Fruit fly (Drosophila melanogaster) whole organism, embryonic: ENCODE data around the gene Sgs1.

Source experiments
- Bteb2 ChIP-seq: fragments of 200-800 bp; sonication (Bioruptor generic); optimal IDR thresholded peaks from 2 replicates; lab custom pipeline; 2016; ENCODE audit warnings: missing biosample characterization, missing genetic modification characterization
- C15 ChIP-seq: fragments of 200-800 bp; sonication (Bioruptor generic); IDR thresholded peaks from 3 replicates; pipeline ENCODE4 v1.3.6; 2022; ENCODE audit warnings: missing biosample characterization, missing genetic modification characterization
- CG10366 ChIP-seq: fragments of 200-800 bp; sonication (Bioruptor generic); IDR thresholded peaks from 2 replicates; pipeline ENCODE4 v1.3.6; 2022; ENCODE audit warnings: missing biosample characterization, missing genetic modification characterization
- CG10543 ChIP-seq: fragments of 200-800 bp; sonication (Bioruptor generic); optimal IDR thresholded peaks from 3 replicates; lab custom pipeline; 2017; ENCODE audit warnings: missing biosample characterization, mild to moderate bottlenecking, missing genetic modification characterization, moderate library complexity
- CG10565 ChIP-seq: fragments of 200-800 bp; sonication (Bioruptor generic); optimal IDR thresholded peaks from 3 replicates; lab custom pipeline; 2016; ENCODE audit warnings: missing biosample characterization, mild to moderate bottlenecking, missing genetic modification characterization
- CG11504 ChIP-seq: fragments of 200-800 bp; sonication (Bioruptor generic); optimal IDR thresholded peaks from 3 replicates; lab custom pipeline; 2019; ENCODE audit warnings: missing biosample characterization, mild to moderate bottlenecking, missing genetic modification characterization, moderate library complexity
- CG11695 ChIP-seq: fragments of 200-800 bp; sonication (Bioruptor generic); IDR thresholded peaks from 3 replicates; pipeline ENCODE4 v1.3.6; 2022; ENCODE audit warnings: missing biosample characterization, missing genetic modification characterization
- CG11696 ChIP-seq: fragments of 200-800 bp; sonication (Bioruptor generic); IDR thresholded peaks from 2 replicates; pipeline ENCODE4 v1.3.6; 2022; ENCODE audit warnings: missing biosample characterization, missing genetic modification characterization
- CG12391 ChIP-seq: fragments of 200-800 bp; sonication (Bioruptor generic); optimal IDR thresholded peaks from 3 replicates; lab custom pipeline; 2018; ENCODE audit warnings: missing biosample characterization, mild to moderate bottlenecking, missing genetic modification characterization, moderate library complexity
- CG13123 ChIP-seq: fragments of 200-800 bp; sonication (Bioruptor generic); optimal IDR thresholded peaks from 2 replicates; lab custom pipeline; 2016; ENCODE audit warnings: missing biosample characterization, missing genetic modification characterization
- CG13775 ChIP-seq: fragments of 200-800 bp; sonication (Bioruptor generic); optimal IDR thresholded peaks from 3 replicates; lab custom pipeline; 2017; ENCODE audit warnings: missing biosample characterization, mild to moderate bottlenecking, missing genetic modification characterization
- CG13894 ChIP-seq: fragments of 200-800 bp; sonication (Bioruptor generic); optimal IDR thresholded peaks from 3 replicates; lab custom pipeline; 2018; ENCODE audit warnings: missing biosample characterization, mild to moderate bottlenecking, missing genetic modification characterization, moderate library complexity
- CG15011 ChIP-seq: fragments of 200-800 bp; sonication (Bioruptor generic); optimal IDR thresholded peaks from 3 replicates; lab custom pipeline; 2018; ENCODE audit warnings: missing biosample characterization, mild to moderate bottlenecking, missing genetic modification characterization
- CG15479 ChIP-seq: fragments of 200-800 bp; sonication (Bioruptor generic); optimal IDR thresholded peaks from 3 replicates; lab custom pipeline; 2019; ENCODE audit warnings: missing biosample characterization, mild to moderate bottlenecking, missing genetic modification characterization, moderate library complexity
- CG1602 ChIP-seq: fragments of 200-800 bp; sonication (Bioruptor generic); optimal IDR thresholded peaks from 3 replicates; lab custom pipeline; 2016; ENCODE audit warnings: missing biosample characterization, missing genetic modification characterization
- CG17328 ChIP-seq: fragments of 200-800 bp; sonication (Bioruptor generic); IDR thresholded peaks from 2 replicates; pipeline ENCODE4 v1.3.6; 2022; ENCODE audit warnings: missing biosample characterization, missing genetic modification characterization
- CG2120 ChIP-seq: fragments of 200-800 bp; sonication (Bioruptor generic); optimal IDR thresholded peaks from 3 replicates; lab custom pipeline; 2016; ENCODE audit warnings: missing biosample characterization, missing genetic modification characterization
- CG31224 ChIP-seq: fragments of 200-800 bp; sonication (Bioruptor generic); IDR thresholded peaks from 2 replicates; pipeline ENCODE4 v1.3.6; 2022; ENCODE audit warnings: missing biosample characterization, missing genetic modification characterization
- CG31441 ChIP-seq: fragments of 200-800 bp; sonication (Bioruptor generic); IDR thresholded peaks from 2 replicates; pipeline ENCODE4 v1.3.6; 2022; ENCODE audit warnings: missing biosample characterization, missing genetic modification characterization
- CG3838 ChIP-seq: fragments of 200-800 bp; sonication (Bioruptor generic); optimal IDR thresholded peaks from 3 replicates; lab custom pipeline; 2016; ENCODE audit warnings: missing biosample characterization, missing genetic modification characterization
- CG6654 ChIP-seq: fragments of 200-800 bp; sonication (Bioruptor generic); optimal IDR thresholded peaks from 2 replicates; lab custom pipeline; 2017; ENCODE audit warnings: missing biosample characterization, mild to moderate bottlenecking, missing genetic modification characterization
- CG9215 ChIP-seq: fragments of 200-800 bp; sonication (Bioruptor generic); IDR thresholded peaks from 2 replicates; pipeline ENCODE4 v1.3.6; 2022; ENCODE audit warnings: missing biosample characterization, missing genetic modification characterization
- CTCF ChIP-seq: fragments of 200-800 bp; sonication (Bioruptor generic); optimal IDR thresholded peaks from 2 replicates; lab custom pipeline; 2017; ENCODE audit warnings: missing biosample characterization, mild to moderate bottlenecking, missing genetic modification characterization, moderate library complexity
- Dfd ChIP-seq, 2 experiments: fragments of >200 bp; optimal IDR thresholded peaks; 2 replicates each; lab custom pipeline; 2017; ENCODE audit warnings: missing biosample characterization in 2 of 2, missing genetic modification characterization in 2 of 2
- E2f1 ChIP-seq: fragments of 200-800 bp; sonication (Bioruptor generic); IDR thresholded peaks from 2 replicates; pipeline ENCODE4 v1.3.6; 2022; ENCODE audit warnings: missing biosample characterization, missing genetic modification characterization
- Hey ChIP-seq: fragments of 200-800 bp; sonication (Bioruptor generic); optimal IDR thresholded peaks from 3 replicates; lab custom pipeline; 2018; ENCODE audit warnings: missing biosample characterization, mild to moderate bottlenecking, missing genetic modification characterization
- Hsf ChIP-seq: fragments of 200-800 bp; sonication (Bioruptor generic); optimal IDR thresholded peaks from 3 replicates; lab custom pipeline; 2016; ENCODE audit warnings: missing biosample characterization, missing genetic modification characterization
- Max ChIP-seq: fragments of 200-800 bp; sonication (Bioruptor generic); optimal IDR thresholded peaks from 2 replicates; lab custom pipeline; 2016; ENCODE audit warnings: missing biosample characterization, mild to moderate bottlenecking, missing genetic modification characterization
- Mes4 ChIP-seq: fragments of 200-800 bp; sonication (Bioruptor generic); optimal IDR thresholded peaks from 2 replicates; lab custom pipeline; 2016; ENCODE audit warnings: missing biosample characterization, missing genetic modification characterization
- Myb ChIP-seq: fragments of 200-800 bp; sonication (Bioruptor generic); optimal IDR thresholded peaks from 2 replicates; lab custom pipeline; 2016; ENCODE audit warnings: missing biosample characterization, missing genetic modification characterization
- Rx ChIP-seq: fragments of 200-800 bp; sonication (Bioruptor generic); IDR thresholded peaks from 2 replicates; pipeline ENCODE4 v1.3.6; 2022; ENCODE audit warnings: missing biosample characterization, missing genetic modification characterization
- Usf ChIP-seq: fragments of 200-800 bp; sonication (Bioruptor generic); optimal IDR thresholded peaks from 2 replicates; lab custom pipeline; 2017; ENCODE audit warnings: missing genotype, missing biosample characterization, missing genetic modification characterization
- bowl ChIP-seq: fragments of 200-800 bp; sonication (Bioruptor generic); IDR thresholded peaks from 2 replicates; pipeline ENCODE4 v1.3.6; 2022; ENCODE audit warnings: missing biosample characterization, missing genetic modification characterization
- btn ChIP-seq: fragments of 200-800 bp; sonication (Bioruptor generic); optimal IDR thresholded peaks from 2 replicates; lab custom pipeline; 2016; ENCODE audit warnings: missing biosample characterization, missing genetic modification characterization
- caup ChIP-seq: fragments of 200-800 bp; sonication (Bioruptor generic); optimal IDR thresholded peaks from 3 replicates; lab custom pipeline; 2017; ENCODE audit warnings: missing biosample characterization, mild to moderate bottlenecking, missing genetic modification characterization, moderate library complexity; ENCODE audit not compliant: severe bottlenecking
- crp ChIP-seq, 2 experiments: fragments of 200-800 bp; sonication (Bioruptor generic); optimal IDR thresholded peaks; 2 replicates in 1 of 2; 3 replicates in 1 of 2; lab custom pipeline; 2017; ENCODE audit warnings: missing biosample characterization in 2 of 2, missing genetic modification characterization in 2 of 2, mild to moderate bottlenecking in 1 of 2, moderate library complexity in 1 of 2
- dmrt99B ChIP-seq: fragments of 200-800 bp; sonication (Bioruptor generic); optimal IDR thresholded peaks from 2 replicates; lab custom pipeline; 2018; ENCODE audit warnings: missing biosample characterization, mild to moderate bottlenecking, missing genetic modification characterization, moderate library complexity
- fru ChIP-seq: fragments of >200 bp; optimal IDR thresholded peaks from 2 replicates; lab custom pipeline; 2017
- gce ChIP-seq: fragments of 200-800 bp; sonication (Bioruptor generic); IDR thresholded peaks from 3 replicates; pipeline ENCODE4 v1.3.6; 2022; ENCODE audit warnings: missing biosample characterization, missing genetic modification characterization
- ham ChIP-seq: fragments of 200-800 bp; sonication (Bioruptor generic); IDR thresholded peaks from 2 replicates; pipeline ENCODE4 v1.3.6; 2022; ENCODE audit warnings: missing biosample characterization, missing genetic modification characterization
- hbn ChIP-seq: fragments of 200-800 bp; sonication (Bioruptor generic); IDR thresholded peaks from 2 replicates; pipeline ENCODE4 v1.3.6; 2022; ENCODE audit warnings: missing biosample characterization, missing genetic modification characterization; ENCODE audit not compliant: partially characterized antibody
- hkb ChIP-seq, 2 experiments: fragments of 200-800 bp in 1 of 2; fragments of >200 bp in 1 of 2; sonication (Bioruptor generic) in 1 of 2; IDR thresholded peaks in 1 of 2; optimal IDR thresholded peaks in 1 of 2; 2 replicates each; pipeline versions ENCODE4 v1.3.6 to Lab custom; 2017 to 2022; ENCODE audit warnings: missing biosample characterization in 1 of 2, missing genetic modification characterization in 1 of 2
- ken ChIP-seq: fragments of 200-800 bp; sonication (Bioruptor generic); IDR thresholded peaks from 3 replicates; pipeline ENCODE4 v1.3.6; 2022; ENCODE audit warnings: missing biosample characterization, missing genetic modification characterization
- kni ChIP-seq: fragments of 200-800 bp; sonication (Bioruptor generic); optimal IDR thresholded peaks from 3 replicates; lab custom pipeline; 2017; ENCODE audit warnings: mild to moderate bottlenecking, missing biosample characterization, missing genetic modification reagents, missing genetic modification characterization
- onecut ChIP-seq: fragments of 200-800 bp; sonication (Bioruptor generic); IDR thresholded peaks from 2 replicates; pipeline ENCODE4 v1.3.6; 2022; ENCODE audit warnings: missing biosample characterization, missing genetic modification characterization
- pum ChIP-seq: fragments of 200-800 bp; sonication (Bioruptor generic); optimal IDR thresholded peaks from 2 replicates; lab custom pipeline; 2016; ENCODE audit warnings: missing biosample characterization, missing genetic modification characterization
- sob ChIP-seq: fragments of 200-800 bp; sonication (Bioruptor generic); IDR thresholded peaks from 2 replicates; pipeline ENCODE4 v1.3.6; 2022; ENCODE audit warnings: missing biosample characterization, missing genetic modification characterization
- tgo ChIP-seq: fragments of 200-800 bp; sonication (Bioruptor generic); IDR thresholded peaks from 3 replicates; pipeline ENCODE4 v1.3.6; 2022; ENCODE audit warnings: missing biosample characterization, missing genetic modification characterization
- tll ChIP-seq, 2 experiments: fragments of 200-800 bp in 1 of 2; fragments of >200 bp in 1 of 2; sonication (Bioruptor generic) in 1 of 2; optimal IDR thresholded peaks; 2 replicates each; lab custom pipeline; 2017 to 2019; ENCODE audit warnings: missing biosample characterization in 2 of 2, missing genetic modification characterization in 2 of 2, mild to moderate bottlenecking in 1 of 2, moderate library complexity in 1 of 2
- usp ChIP-seq: fragments of >200 bp; optimal IDR thresholded peaks from 2 replicates; lab custom pipeline; 2017; ENCODE audit warnings: missing biosample characterization, missing genetic modification characterization
- wor ChIP-seq: fragments of 200-800 bp; sonication (Bioruptor generic); IDR thresholded peaks from 2 replicates; pipeline ENCODE4 v1.3.6; 2022; ENCODE audit warnings: missing biosample characterization, missing genetic modification characterization
- z ChIP-seq: fragments of 200-800 bp; sonication (Bioruptor generic); IDR thresholded peaks from 3 replicates; pipeline ENCODE4 v1.3.6; 2022; ENCODE audit warnings: missing biosample characterization, missing genetic modification characterization

The Sgs1 gene

DNA sequence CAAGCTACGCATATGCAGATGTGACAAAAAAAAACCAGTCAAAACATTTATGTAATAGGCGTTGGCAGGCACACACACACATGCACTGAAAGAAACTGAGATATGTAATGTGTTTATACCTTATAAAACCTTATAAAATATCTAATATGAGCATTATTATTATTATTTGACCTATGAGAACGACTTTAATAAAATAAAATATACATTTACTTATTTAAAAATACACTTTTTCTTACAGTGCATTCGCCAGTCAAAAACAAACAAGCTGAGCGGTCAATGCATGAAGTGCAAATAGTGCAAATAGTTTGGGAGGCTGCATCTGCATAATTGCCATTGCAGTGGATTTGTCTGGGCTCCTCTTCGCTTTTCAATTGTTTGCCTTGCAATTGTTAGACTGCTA lies 29.2 kb upstream of the Sgs1 start (continued):
- peak; percentile 76; the same call in 2 of the 3 replicates for TF ChIP-seq gce (GFP tag; lab: Robert Waterston, UW)
- peak; percentile 74; the same call in 1 of the 3 replicates for TF ChIP-seq CG11695 (GFP tag; lab: Robert Waterston, UW)
- TF ChIP-seq Hsf, result peak; percentile 47
- TF ChIP-seq CG13775, result no peak
- no peak for TF ChIP-seq kni (GFP tag; lab: Kevin White, UChicago)
- no peak for TF ChIP-seq hbn
- TF ChIP-seq Hey (tag; lab: Kevin White, UChicago), result no peak
- peak; percentile 61 for TF ChIP-seq E2f1 (GFP tag; lab: Robert Waterston, UW)
- no peak for TF ChIP-seq CG2120 (GFP tag; lab: Kevin White, UChicago)
- TF ChIP-seq tll (GFP tag; optimal IDR thresholded peaks at IDR 0.05; lab: Kevin White, UChicago), result no peak
- TF ChIP-seq CG15479 (GFP tag; lab: Kevin White, UChicago), result no peak
- TF ChIP-seq CG10366 (GFP tag; lab: Robert Waterston, UW), result peak; percentile 73
- TF ChIP-seq ham, result no peak
- TF ChIP-seq pum (GFP tag; lab: Kevin White, UChicago), result peak; percentile 41
- TF ChIP-seq CG10543, result no peak
- peak; percentile 47 for TF ChIP-seq CG1602 (GFP tag; lab: Kevin White, UChicago)
- TF ChIP-seq dmrt99B (tag; lab: Kevin White, UChicago), result peak; percentile 93
- TF ChIP-seq tgo (GFP tag; lab: Robert Waterston, UW), result peak; percentile 77; the same call in 2 of the 3 replicates
- no peak for TF ChIP-seq hkb (optimal IDR thresholded peaks at IDR 0.05; lab: Kevin White, UChicago)
- TF ChIP-seq hkb (GFP tag; IDR thresholded peaks at IDR 0.05; lab: Robert Waterston, UW), result peak; percentile 94
- TF ChIP-seq CG17328 (GFP tag; lab: Robert Waterston, UW), result peak; percentile 74
- TF ChIP-seq C15 (GFP tag; lab: Robert Waterston, UW), result 0 out of 3 replicates have a peak, but pooled peaks have one; percentile 31
- peak; percentile 30 for TF ChIP-seq CG15011
- TF ChIP-seq wor (GFP tag; lab: Robert Waterston, UW), result peak; percentile 71
- TF ChIP-seq CTCF (GFP tag; lab: Kevin White, UChicago), result no peak
- no peak for TF ChIP-seq CG6654 (GFP tag; lab: Kevin White, UChicago)
- TF ChIP-seq CG12391 (tag; lab: Kevin White, UChicago), result peak; percentile 83
- peak; percentile 93 for TF ChIP-seq CG31441 (GFP tag; lab: Robert Waterston, UW)
- no peak for TF ChIP-seq z
- no peak for TF ChIP-seq CG9215 (GFP tag; lab: Robert Waterston, UW)
- TF ChIP-seq Dfd (GFP tag; optimal IDR thresholded peaks at IDR 0.05; lab: Kevin White, UChicago), result no peak
- no peak for TF ChIP-seq CG13123 (GFP tag; lab: Kevin White, UChicago)
- TF ChIP-seq CG10565 (GFP tag; lab: Kevin White, UChicago), result no peak
- TF ChIP-seq Mes4 (GFP tag; lab: Kevin White, UChicago), result no peak
- no peak for TF ChIP-seq fru
- peak; percentile 77 for TF ChIP-seq sob (GFP tag; lab: Robert Waterston, UW)
- TF ChIP-seq Max, result peak; percentile 54
- no peak for TF ChIP-seq btn (GFP tag; lab: Kevin White, UChicago)
- no peak for TF ChIP-seq CG3838
- no peak for TF ChIP-seq Bteb2 (GFP tag; lab: Kevin White, UChicago)
- peak; percentile 89 for TF ChIP-seq CG11504 (tag; lab: Kevin White, UChicago)
- TF ChIP-seq ken (GFP tag; lab: Robert Waterston, UW), result peak; percentile 68; the same call in 1 of the 3 replicates
- TF ChIP-seq CG11696, result peak; percentile 24; the same call in 1 of the 2 replicates
- no peak for TF ChIP-seq Rx (GFP tag; lab: Robert Waterston, UW)
- peak; percentile 5 for TF ChIP-seq caup (GFP tag; lab: Kevin White, UChicago)
- peak; percentile 65; the same call in 1 of the 2 replicates for TF ChIP-seq bowl (GFP tag; lab: Robert Waterston, UW)
- TF ChIP-seq onecut, result peak; percentile 60
- TF ChIP-seq Usf (GFP tag; lab: Kevin White, UChicago), result no peak
- TF ChIP-seq usp (GFP tag; lab: Kevin White, UChicago), result no peak
- TF ChIP-seq Myb, result no peak
- TF ChIP-seq crp (GFP tag; optimal IDR thresholded peaks at IDR 0.05; lab: Kevin White, UChicago), result peak in 1 of 2 experiments; percentile 1
- TF ChIP-seq CG13894 (tag; lab: Kevin White, UChicago), result no peak
- no peak for TF ChIP-seq CG31224 (GFP tag; lab: Robert Waterston, UW)
